Fruit fly (Drosophila melanogaster) whole organism: ENCODE measurements around the gene eIF4E7.

Source experiments
- CG8478 ChIP-seq: fragments of >200 bp; optimal IDR thresholded peaks from 2 replicates; lab custom pipeline; 2018; ENCODE audit warnings: inconsistent platforms
- Dll ChIP-seq: fragments of >200 bp; optimal IDR thresholded peaks from 2 replicates; lab custom pipeline; 2017
- EcR ChIP-seq, 2 experiments: fragments of >200 bp; optimal IDR thresholded peaks; 2 replicates each; lab custom pipeline; 2017; ENCODE audit warnings: missing biosample characterization in 2 of 2, missing genetic modification characterization in 2 of 2, missing genetic modification reagents in 2 of 2
- pan ChIP-seq: fragments of >200 bp; optimal IDR thresholded peaks from 2 replicates; lab custom pipeline; 2017
- psq ChIP-seq: fragments of >200 bp; optimal IDR thresholded peaks from 2 replicates; lab custom pipeline; 2017
- usp ChIP-seq: fragments of >200 bp; optimal IDR thresholded peaks from 2 replicates; lab custom pipeline; 2017; ENCODE audit warnings: missing biosample characterization, missing genetic modification characterization, mixed read lengths

- no peak for TF ChIP-seq CG8478
- no peak for TF ChIP-seq psq
- TF ChIP-seq usp (GFP tag; lab: Kevin White, UChicago), result no peak
- no peak for TF ChIP-seq Dll (lab: Kevin White, UChicago)
- no peak for TF ChIP-seq pan
- no peak for TF ChIP-seq EcR (GFP tag; optimal IDR thresholded peaks at IDR 0.05; lab: Kevin White, UChicago)
Observed at dm6 chrX:1206437-1206836, 44.2 kb upstream of the eIF4E7 start, which contains the start of gene CG14624.
